Worm (Caenorhabditis elegans): Measurements from ENCODE around the gene F40F9.10.

DNA sequence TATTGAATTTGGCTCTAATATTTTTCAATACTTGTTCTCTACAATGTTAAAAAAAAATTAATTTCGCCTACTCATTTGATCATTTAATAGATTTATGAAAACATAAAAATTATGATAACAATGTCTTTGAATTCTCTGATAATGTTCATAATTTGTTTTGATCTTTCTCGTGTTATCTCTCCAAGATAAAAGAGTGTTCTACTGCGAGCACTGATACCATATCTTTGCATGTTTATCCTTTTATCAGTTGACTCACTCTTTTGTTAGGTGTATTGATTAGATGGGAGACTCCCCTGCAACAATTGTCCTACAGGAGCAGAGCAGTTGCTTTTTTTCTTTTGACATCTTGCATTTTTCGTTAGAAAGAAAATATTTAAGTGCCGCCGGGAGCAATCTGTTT, 14.2 kb downstream of the F40F9.10 start:
- TF ChIP-seq him-1 (tag; optimal IDR thresholded peaks at IDR 0.05) (no peak), W03F9.2 (tag; optimal IDR thresholded peaks at IDR 0.05) (no peak)

Data from whole organism, L4/young adult.